Fruit fly (Drosophila melanogaster) whole organism, prepupa: Measurements from ENCODE around the gene Dup99B.
A peak's percentile ranks its signal among the peaks of the same experiment; 100 is the strongest.

Experiments
- CG10631 ChIP-seq: fragments of 200-800 bp; sonication (Bioruptor generic); optimal IDR thresholded peaks from 2 replicates; lab custom pipeline; 2016; ENCODE audit warnings: missing biosample characterization, missing genetic modification characterization
- CG10669 ChIP-seq: fragments of 200-800 bp; sonication (Bioruptor generic); optimal IDR thresholded peaks from 3 replicates; lab custom pipeline; 2018; ENCODE audit warnings: missing biosample characterization, mild to moderate bottlenecking, missing genetic modification characterization, moderate library complexity
- CG11294 ChIP-seq: fragments of 200-800 bp; sonication (Bioruptor generic); IDR thresholded peaks from 2 replicates; pipeline ENCODE4 v1.3.6; 2022; ENCODE audit warnings: missing biosample characterization, missing genetic modification characterization
- CG11762 ChIP-seq: fragments of 200-800 bp; sonication (Bioruptor generic); optimal IDR thresholded peaks from 3 replicates; lab custom pipeline; 2016; ENCODE audit warnings: missing biosample characterization, missing genetic modification characterization; ENCODE audit not compliant: insufficient read depth
- CG15336 ChIP-seq: fragments of 200-800 bp; sonication (Bioruptor generic); IDR thresholded peaks from 2 replicates; pipeline ENCODE4 v1.3.6; 2022; ENCODE audit warnings: missing biosample characterization, missing genetic modification characterization
- CG1621 ChIP-seq: fragments of 200-800 bp; sonication (Bioruptor generic); optimal IDR thresholded peaks from 3 replicates; lab custom pipeline; 2018; ENCODE audit warnings: missing biosample characterization, mild to moderate bottlenecking, missing genetic modification characterization
- CG16779 ChIP-seq: fragments of 200-800 bp; sonication (Bioruptor generic); optimal IDR thresholded peaks from 3 replicates; lab custom pipeline; 2017; ENCODE audit warnings: missing biosample characterization, mild to moderate bottlenecking, missing genetic modification characterization
- CG32006 ChIP-seq: fragments of 200-800 bp; sonication (Bioruptor generic); optimal IDR thresholded peaks from 3 replicates; lab custom pipeline; 2017; ENCODE audit warnings: missing biosample characterization, mild to moderate bottlenecking, missing genetic modification characterization
- CG34406 ChIP-seq: fragments of 200-800 bp; sonication (Bioruptor generic); optimal IDR thresholded peaks from 3 replicates; lab custom pipeline; 2016; ENCODE audit warnings: missing biosample characterization, missing genetic modification characterization
- CG6163 ChIP-seq: fragments of 200-800 bp; sonication (Bioruptor generic); IDR thresholded peaks from 3 replicates; pipeline ENCODE4 v1.3.6; 2022; ENCODE audit warnings: missing biosample characterization, missing genetic modification characterization
- CG6792 ChIP-seq: fragments of 200-800 bp; sonication (Bioruptor generic); optimal IDR thresholded peaks from 3 replicates; lab custom pipeline; 2016; ENCODE audit warnings: missing biosample characterization, missing genetic modification characterization
- CG6808 ChIP-seq: fragments of 200-800 bp; sonication (Bioruptor generic); optimal IDR thresholded peaks from 3 replicates; lab custom pipeline; 2017; ENCODE audit warnings: missing biosample characterization, missing genetic modification characterization, mild to moderate bottlenecking, moderate library complexity, missing genetic modification reagents
- CG6854 ChIP-seq: fragments of 200-800 bp; sonication (Bioruptor generic); optimal IDR thresholded peaks from 2 replicates; lab custom pipeline; 2017; ENCODE audit warnings: missing biosample characterization, mild to moderate bottlenecking, missing genetic modification characterization
- CG7368 ChIP-seq: fragments of 200-800 bp; sonication (Bioruptor generic); optimal IDR thresholded peaks from 3 replicates; lab custom pipeline; 2016; ENCODE audit warnings: missing biosample characterization, missing genetic modification characterization
- CG8119 ChIP-seq: fragments of 200-800 bp; sonication (Bioruptor generic); IDR thresholded peaks from 3 replicates; pipeline ENCODE4 v1.3.6; 2022; ENCODE audit warnings: missing biosample characterization, missing genetic modification characterization
- CG8319 ChIP-seq: fragments of 200-800 bp; sonication (Bioruptor generic); optimal IDR thresholded peaks from 3 replicates; lab custom pipeline; 2016; ENCODE audit warnings: missing biosample characterization, missing genetic modification characterization
- CG8632 ChIP-seq: fragments of 200-800 bp; sonication (Bioruptor generic); optimal IDR thresholded peaks from 3 replicates; lab custom pipeline; 2016; ENCODE audit warnings: missing biosample characterization, missing genetic modification characterization
- CG9139 ChIP-seq: fragments of 200-800 bp; sonication (Bioruptor generic); optimal IDR thresholded peaks from 3 replicates; lab custom pipeline; 2017; ENCODE audit warnings: missing biosample characterization, mild to moderate bottlenecking, missing genetic modification characterization
- Eip78C ChIP-seq: fragments of 200-800 bp; sonication (Bioruptor generic); peaks from one replicate; lab custom pipeline; 2016; ENCODE audit warnings: missing biosample characterization, missing genetic modification characterization
- Ets21C ChIP-seq: fragments of 200-800 bp; sonication (Bioruptor generic); optimal IDR thresholded peaks from 3 replicates; lab custom pipeline; 2016; ENCODE audit warnings: missing biosample characterization, missing genetic modification characterization
- Ets96B ChIP-seq: fragments of 200-800 bp; optimal IDR thresholded peaks from 2 replicates; lab custom pipeline; 2019; ENCODE audit warnings: missing biosample characterization, mild to moderate bottlenecking, missing genetic modification characterization, moderate library complexity
- Gug ChIP-seq: fragments of 200-800 bp; sonication (Bioruptor generic); IDR thresholded peaks from 2 replicates; pipeline ENCODE4 v1.3.6; 2022; ENCODE audit warnings: missing biosample characterization, missing genetic modification characterization
- Hr38 ChIP-seq: sonication (Bioruptor generic); optimal IDR thresholded peaks from 2 replicates; lab custom pipeline; 2016; ENCODE audit warnings: missing biosample characterization, missing genetic modification characterization
- OdsH ChIP-seq: fragments of 200-800 bp; sonication (Bioruptor generic); optimal IDR thresholded peaks from 3 replicates; lab custom pipeline; 2016; ENCODE audit warnings: missing biosample characterization, missing genetic modification characterization
- Smox ChIP-seq: fragments of 200-800 bp; sonication (Bioruptor generic); optimal IDR thresholded peaks from 3 replicates; lab custom pipeline; 2016; ENCODE audit warnings: missing biosample characterization, missing genetic modification characterization
- Sox14 ChIP-seq: fragments of 200-800 bp; sonication (Bioruptor generic); optimal IDR thresholded peaks from 3 replicates; lab custom pipeline; 2016; ENCODE audit warnings: missing biosample characterization, missing genetic modification characterization
- Sox15 ChIP-seq: fragments of 200-800 bp; sonication (Bioruptor generic); optimal IDR thresholded peaks from 3 replicates; lab custom pipeline; 2016; ENCODE audit warnings: missing biosample characterization, missing genetic modification characterization
- achi ChIP-seq: fragments of 200-800 bp; sonication (Bioruptor generic); optimal IDR thresholded peaks from 3 replicates; lab custom pipeline; 2016; ENCODE audit warnings: missing biosample characterization, missing genetic modification characterization
- acj6 ChIP-seq: fragments of 200-800 bp; sonication (Bioruptor generic); optimal IDR thresholded peaks from 3 replicates; lab custom pipeline; 2016; ENCODE audit warnings: missing biosample characterization, missing genetic modification characterization
- cyc ChIP-seq: fragments of 200-800 bp; sonication (Bioruptor generic); optimal IDR thresholded peaks from 3 replicates; lab custom pipeline; 2016; ENCODE audit warnings: missing biosample characterization, missing genetic modification characterization
- eg ChIP-seq: fragments of 200-800 bp; sonication (Bioruptor generic); IDR thresholded peaks from 3 replicates; pipeline ENCODE4 v1.3.6; 2022; ENCODE audit warnings: missing biosample characterization, missing genetic modification characterization
- esn ChIP-seq: fragments of 200-800 bp; sonication (Bioruptor generic); optimal IDR thresholded peaks from 2 replicates; lab custom pipeline; 2016; ENCODE audit warnings: missing biosample characterization, mild to moderate bottlenecking, missing genetic modification characterization, moderate library complexity
- fd59A ChIP-seq: fragments of 200-800 bp; sonication (Bioruptor generic); optimal IDR thresholded peaks from 2 replicates; lab custom pipeline; 2017; ENCODE audit warnings: missing biosample characterization, mild to moderate bottlenecking, missing genetic modification characterization, missing genetic modification reagents
- fd85E ChIP-seq: fragments of 200-800 bp; sonication (Bioruptor generic); optimal IDR thresholded peaks from 3 replicates; lab custom pipeline; 2016; ENCODE audit warnings: missing biosample characterization, missing genetic modification characterization
- lz ChIP-seq: fragments of 200-800 bp; sonication (Bioruptor generic); optimal IDR thresholded peaks from 3 replicates; lab custom pipeline; 2016; ENCODE audit warnings: missing biosample characterization, missing genetic modification characterization
- net ChIP-seq: fragments of 200-800 bp; sonication (Bioruptor generic); optimal IDR thresholded peaks from 3 replicates; lab custom pipeline; 2016; ENCODE audit warnings: missing biosample characterization, missing genetic modification characterization
- salr ChIP-seq, 2 experiments: fragments of 200-800 bp; sonication (Bioruptor generic); optimal IDR thresholded peaks; 3 replicates each; lab custom pipeline; 2016 to 2018; ENCODE audit warnings: missing biosample characterization in 2 of 2, missing genetic modification characterization in 2 of 2, mild to moderate bottlenecking in 1 of 2
- spab ChIP-seq: fragments of 200-800 bp; sonication (Bioruptor generic); optimal IDR thresholded peaks from 2 replicates; lab custom pipeline; 2017; ENCODE audit warnings: missing biosample characterization, mild to moderate bottlenecking, missing genetic modification characterization, missing genetic modification reagents
- ss ChIP-seq, 2 experiments: fragments of 200-800 bp; sonication (Bioruptor generic); optimal IDR thresholded peaks; 2 replicates in 1 of 2; 3 replicates in 1 of 2; lab custom pipeline; 2017 to 2018; ENCODE audit warnings: mild to moderate bottlenecking in 2 of 2, missing biosample characterization in 2 of 2, missing genetic modification characterization in 2 of 2, moderate library complexity in 1 of 2
- svp ChIP-seq: fragments of 200-800 bp; sonication (Bioruptor generic); peaks from one replicate; lab custom pipeline; 2016; ENCODE audit warnings: missing biosample characterization, missing genetic modification characterization
- topi ChIP-seq: fragments of 200-800 bp; sonication (Bioruptor generic); optimal IDR thresholded peaks from 3 replicates; lab custom pipeline; 2016; ENCODE audit warnings: missing biosample characterization, missing genetic modification characterization
- vri ChIP-seq: fragments of 200-800 bp; sonication (Bioruptor generic); optimal IDR thresholded peaks from 3 replicates; lab custom pipeline; 2016; ENCODE audit warnings: missing biosample characterization, mild to moderate bottlenecking, missing genetic modification characterization

Gene Dup99B

DNA sequence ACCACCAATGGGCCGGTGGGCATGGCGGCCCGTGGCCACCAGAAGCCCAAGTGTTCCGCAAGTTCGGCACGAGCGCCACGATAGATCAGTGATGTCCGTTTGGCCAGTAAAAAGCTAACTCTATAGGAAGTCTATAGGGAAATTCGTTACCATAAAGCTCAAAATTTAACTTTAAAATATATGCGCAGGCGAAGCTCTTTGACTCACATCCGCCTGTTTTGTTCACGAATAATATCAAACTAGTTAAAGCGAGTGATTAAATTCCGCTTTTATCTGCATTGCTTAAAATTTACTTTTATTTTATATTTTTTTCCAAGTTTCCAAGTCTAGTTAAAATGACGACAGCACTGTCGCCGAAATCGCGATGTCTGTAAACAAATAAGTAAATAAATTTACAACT, 42.5 kb upstream of the Dup99B start (continued):
- TF ChIP-seq cyc, result peak; percentile 56
- TF ChIP-seq fd85E (GFP tag; lab: Kevin White, UChicago), result no peak
- TF ChIP-seq eg, result peak; percentile 76
- TF ChIP-seq Sox14 (GFP tag; lab: Kevin White, UChicago), result peak; percentile 14
- no peak for TF ChIP-seq fd59A
- TF ChIP-seq svp (GFP tag; lab: Kevin White, UChicago), result peak; percentile 75
- TF ChIP-seq topi (GFP tag; lab: Kevin White, UChicago), result peak; percentile 65
- TF ChIP-seq achi (GFP tag; lab: Kevin White, UChicago), result peak; percentile 50
- TF ChIP-seq CG7368 (GFP tag; lab: Kevin White, UChicago), result no peak
- TF ChIP-seq acj6 (GFP tag; lab: Kevin White, UChicago), result peak; percentile 55
- peak; percentile 22 for TF ChIP-seq CG6808 (GFP tag; lab: Kevin White, UChicago)
- no peak for TF ChIP-seq CG6854
- peak; percentile 42 for TF ChIP-seq Smox (GFP tag; lab: Kevin White, UChicago)

dm6 chr3R:29757226-29757625, 42.0 kb upstream of the Dup99B start:
- no peak for TF ChIP-seq Sox15 (GFP tag; lab: Kevin White, UChicago)
- TF ChIP-seq CG8319 (GFP tag; lab: Kevin White, UChicago), result no peak
- TF ChIP-seq esn (GFP tag; lab: Kevin White, UChicago), result no peak
- TF ChIP-seq CG15336 (GFP tag; lab: Robert Waterston, UW), result no peak
- TF ChIP-seq svp (GFP tag; lab: Kevin White, UChicago), result no peak
- no peak for TF ChIP-seq Ets21C (GFP tag; lab: Kevin White, UChicago)
- TF ChIP-seq Gug, result peak; percentile 25; the same call in 1 of the 2 replicates
- peak; percentile 0 for TF ChIP-seq CG6792 (GFP tag; lab: Kevin White, UChicago)
- TF ChIP-seq CG6808 (GFP tag; lab: Kevin White, UChicago), result peak; percentile 65
- TF ChIP-seq Ets96B (tag; lab: Kevin White, UChicago), result no peak
- no peak for TF ChIP-seq lz
- peak; percentile 56 for TF ChIP-seq CG1621 (tag; lab: Kevin White, UChicago)
- peak; percentile 19 for TF ChIP-seq CG11762 (GFP tag; lab: Kevin White, UChicago)
- peak; percentile 7 for TF ChIP-seq CG34406 (GFP tag; lab: Kevin White, UChicago)
- TF ChIP-seq ss (GFP tag; optimal IDR thresholded peaks at IDR 0.05; lab: Kevin White, UChicago), result peak; percentile 55 to 60
- TF ChIP-seq vri (GFP tag; lab: Kevin White, UChicago), result no peak
- peak; percentile 18 for TF ChIP-seq CG10631 (GFP tag; lab: Kevin White, UChicago)
- peak; percentile 72 for TF ChIP-seq CG9139 (GFP tag; lab: Kevin White, UChicago)
- peak; percentile 10 for TF ChIP-seq fd59A
- TF ChIP-seq CG8119 (GFP tag; lab: Robert Waterston, UW), result no peak
- TF ChIP-seq CG11294 (GFP tag; lab: Robert Waterston, UW), result no peak; the same call in 1 of the 2 replicates
- TF ChIP-seq net (GFP tag; lab: Kevin White, UChicago), result peak; percentile 14
- TF ChIP-seq CG32006, result no peak
- TF ChIP-seq acj6 (GFP tag; lab: Kevin White, UChicago), result no peak
- TF ChIP-seq Eip78C (GFP tag; lab: Kevin White, UChicago), result peak; percentile 59
- TF ChIP-seq OdsH (GFP tag; lab: Kevin White, UChicago), result no peak
- peak in 1 of 2 experiments; percentile 45 for TF ChIP-seq salr (GFP tag; optimal IDR thresholded peaks at IDR 0.05; lab: Kevin White, UChicago)
- peak; percentile 55; the same call in 2 of the 3 replicates for TF ChIP-seq CG6163
- TF ChIP-seq CG10669, result peak; percentile 35
- TF ChIP-seq spab, result peak; percentile 39
- TF ChIP-seq Hr38, result peak; percentile 54
- peak; percentile 6 for TF ChIP-seq CG16779 (tag; lab: Kevin White, UChicago)
- TF ChIP-seq Sox14 (GFP tag; lab: Kevin White, UChicago), result peak; percentile 49
- TF ChIP-seq CG6854, result peak; percentile 17
- peak; percentile 44 for TF ChIP-seq CG8632 (GFP tag; lab: Kevin White, UChicago)
